Worm (Caenorhabditis elegans): ENCODE measurements around the gene cutl-12.

- TF ChIP-seq athp-1 (tag; optimal IDR thresholded peaks at IDR 0.05) (no peak), cebp-1 (GFP tag; IDR thresholded peaks at IDR 0.05) (no peak), cebp-1 (tag; optimal IDR thresholded peaks at IDR 0.05) (no peak), ztf-3 (GFP tag; optimal IDR thresholded peaks at IDR 0.05) (no peak), dox-1 (GFP tag; IDR thresholded peaks at IDR 0.05) (no peak), madf-10 (tag; optimal IDR thresholded peaks at IDR 0.05) (no peak), ama-1 (optimal IDR thresholded peaks at IDR 0.05) (no peak), ama-1 (GFP tag; optimal IDR thresholded peaks at IDR 0.05) (no peak), nfya-1 (tag; optimal IDR thresholded peaks at IDR 0.05; ENCODE audit: borderline replicate concordance, insufficient read depth) (no peak)
Observed at ce11 chrII:8610585-8610984, 23.7 kb downstream of the cutl-12 start.

Measured in whole organism, young adult.